Worm (Caenorhabditis elegans): ENCODE data around the gene best-13.

The best-13 gene

DNA sequence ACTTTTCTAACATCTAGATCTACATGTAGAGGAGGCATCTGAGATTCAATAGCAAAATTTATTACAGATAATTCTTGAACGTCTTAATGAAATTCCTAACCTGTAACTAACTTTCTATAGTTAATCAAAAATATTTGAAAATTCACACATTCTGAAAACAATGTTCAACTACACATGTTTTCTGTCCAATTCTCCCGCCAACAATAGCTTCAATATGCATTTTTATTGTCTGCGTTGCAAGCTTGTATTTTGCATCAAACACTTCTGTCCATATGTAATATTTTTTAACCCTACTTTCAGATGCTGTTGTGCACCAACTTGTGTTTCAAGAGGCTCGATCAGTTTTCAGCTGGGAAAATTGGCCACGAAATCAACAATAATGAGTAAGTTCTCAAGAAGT, 5.0 kb upstream of the best-13 start, which contains the start of gene tbc-3:
tbc-3 (plus strand) TSS at position 301 of the 400 bp plus-strand sequence.
- TF ChIP-seq vab-15 (tag; optimal IDR thresholded peaks at IDR 0.05) (no peak), efl-1 (optimal IDR thresholded peaks at IDR 0.05) (no peak), efl-1 (GFP tag; optimal IDR thresholded peaks at IDR 0.05 in 1 of 2) (peak in 1 of 2 experiments; percentile 21)

ce11 chrIV:9899227-9899626, 4.5 kb upstream of the best-13 start:
- peak in 1 of 3 experiments; percentile 7 for TF ChIP-seq ceh-82 (tag; optimal IDR thresholded peaks at IDR 0.05)
- no peak for TF ChIP-seq unc-62 (GFP tag; optimal IDR thresholded peaks at IDR 0.05)
- no peak for TF ChIP-seq unc-130 (tag; optimal IDR thresholded peaks at IDR 0.05)
- TF ChIP-seq efl-1 (optimal IDR thresholded peaks at IDR 0.05): peak; percentile 34 to 45
- TF ChIP-seq efl-1 (GFP tag; optimal IDR thresholded peaks at IDR 0.05 in 1 of 2): peak; percentile 37 to 93
- peak; percentile 19 for TF ChIP-seq mep-1 (tag; optimal IDR thresholded peaks at IDR 0.05)
- TF ChIP-seq fkh-10 (GFP tag; optimal IDR thresholded peaks at IDR 0.05): peak; percentile 14
- TF ChIP-seq lin-35 (GFP tag; optimal IDR thresholded peaks at IDR 0.05): peak; percentile 10 to 66
- no peak for TF ChIP-seq fos-1 (tag; optimal IDR thresholded peaks at IDR 0.05)
- TF ChIP-seq dpl-1 (GFP tag; optimal IDR thresholded peaks at IDR 0.05): peak; percentile 13 to 42 (median 31)
- TF ChIP-seq lin-14 (GFP tag; optimal IDR thresholded peaks at IDR 0.05): peak; percentile 62
- TF ChIP-seq ces-1 (GFP tag; optimal IDR thresholded peaks at IDR 0.05): no peak

- no peak for TF ChIP-seq aha-1 (tag; optimal IDR thresholded peaks at IDR 0.05)
- peak; percentile 34 for TF ChIP-seq blmp-1 (tag; optimal IDR thresholded peaks at IDR 0.05)
These were observed 9.4 kb downstream of the best-13 start for ce11 chrIV:9913064-9913463.

DNA sequence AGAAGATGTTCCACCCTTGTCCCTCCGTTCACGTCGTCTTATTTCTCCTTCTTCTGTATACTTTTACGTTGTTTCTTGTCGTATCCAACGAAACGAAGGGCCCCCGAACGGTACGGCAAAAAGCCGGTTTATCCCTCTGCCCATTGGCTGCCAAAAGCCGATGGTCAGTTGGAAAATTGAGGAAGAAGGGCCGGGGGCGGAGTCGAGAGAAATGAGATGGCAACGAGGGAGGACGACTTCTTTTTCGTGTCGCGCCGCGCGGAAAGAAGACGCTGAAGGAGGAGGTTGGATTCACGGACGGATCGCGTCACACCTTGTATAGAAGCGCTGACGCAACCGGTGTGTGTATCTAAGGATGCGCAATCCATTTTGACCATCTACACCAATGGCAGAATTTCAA, 11.4 kb downstream of the best-13 start:
- TF ChIP-seq efl-1 (optimal IDR thresholded peaks at IDR 0.05) (no peak), efl-1 (GFP tag; optimal IDR thresholded peaks at IDR 0.05 in 1 of 2) (peak in 1 of 2 experiments; percentile 6), ceh-90 (tag; optimal IDR thresholded peaks at IDR 0.05) (no peak)

DNA sequence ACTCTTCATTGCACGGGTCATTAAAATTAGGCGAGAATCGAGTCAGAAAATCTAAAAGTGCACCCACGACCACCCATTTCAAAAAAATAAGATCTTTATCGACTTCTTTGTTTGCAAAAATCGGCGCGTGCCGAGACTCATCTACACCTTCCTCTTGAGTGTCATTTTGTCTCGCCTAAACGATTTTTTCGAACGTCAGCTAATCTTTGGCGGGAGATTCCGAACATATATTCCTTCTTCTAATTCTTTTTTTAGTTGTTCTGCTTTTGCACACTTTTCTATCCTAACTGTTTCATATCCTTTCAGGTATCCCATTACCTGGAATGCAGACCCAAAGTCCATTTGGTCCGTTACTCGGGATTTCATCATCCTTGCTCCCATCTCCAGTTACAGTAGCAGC, 12.5 kb downstream of the best-13 start, which contains the start of gene bed-3:
bed-3 (plus strand) TSS at position 301 of the 400 bp plus-strand sequence.
- no peak for TF ChIP-seq nhr-28 (tag; optimal IDR thresholded peaks at IDR 0.05)

DNA sequence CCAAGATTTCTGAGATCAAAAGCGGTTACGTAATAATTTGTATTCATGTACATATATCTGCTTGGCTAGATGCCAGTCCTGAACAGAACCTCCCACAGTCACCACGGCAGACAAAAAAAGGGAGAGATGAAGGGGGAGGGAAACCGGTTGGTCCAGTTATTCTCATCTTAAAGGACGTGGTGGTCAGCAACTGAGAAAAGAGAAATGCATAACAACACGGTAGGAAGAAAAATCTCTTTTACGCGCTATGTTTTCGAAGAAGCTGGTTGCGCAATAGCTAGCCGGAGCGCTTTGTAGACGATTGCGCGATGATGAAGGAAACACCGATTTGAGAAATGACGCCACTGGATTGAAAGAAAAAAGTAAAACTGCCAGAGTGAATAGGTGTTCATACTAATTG, 14.3 kb downstream of the best-13 start:
- no peak for TF ChIP-seq ces-1 (GFP tag; optimal IDR thresholded peaks at IDR 0.05)
- peak; percentile 47 for TF ChIP-seq ztf-4 (tag; optimal IDR thresholded peaks at IDR 0.05)
- TF ChIP-seq blmp-1 (tag; optimal IDR thresholded peaks at IDR 0.05): peak; percentile 62

ce11 chrIV:9920426-9920825, 16.7 kb downstream of the best-13 start:
- TF ChIP-seq C16A3.4 (tag; optimal IDR thresholded peaks at IDR 0.05): no peak
- TF ChIP-seq aly-2 (tag; optimal IDR thresholded peaks at IDR 0.05): no peak
- TF ChIP-seq grh-1 (GFP tag; IDR thresholded peaks at IDR 0.05): no peak
- TF ChIP-seq rnt-1 (tag; optimal IDR thresholded peaks at IDR 0.05): no peak
- TF ChIP-seq mep-1 (tag; optimal IDR thresholded peaks at IDR 0.05): no peak
- TF ChIP-seq isw-1 (GFP tag; IDR thresholded peaks at IDR 0.05): no peak
- TF ChIP-seq C34B4.2 (tag; optimal IDR thresholded peaks at IDR 0.05): no peak
- no peak for TF ChIP-seq ces-1 (GFP tag; optimal IDR thresholded peaks at IDR 0.05)
- no peak for TF ChIP-seq egl-27 (tag; optimal IDR thresholded peaks at IDR 0.05)
- no peak for TF ChIP-seq nhr-77 (tag; optimal IDR thresholded peaks at IDR 0.05)
- TF ChIP-seq sptf-1 (tag; optimal IDR thresholded peaks at IDR 0.05): no peak
- TF ChIP-seq snpc-4 (tag; optimal IDR thresholded peaks at IDR 0.05): no peak

- TF ChIP-seq isw-1 (GFP tag; IDR thresholded peaks at IDR 0.05) (no peak), mef-2 (tag; optimal IDR thresholded peaks at IDR 0.05) (no peak)
These were observed 20.7 kb downstream of the best-13 start for ce11 chrIV:9924419-9924818.

Data from whole organism, L1 larva.